In genomic region chr2L:7536332-7536731, dm6 we compare ENCODE assay signal across 2 fruit fly cellular contexts.
TF ChIP-seq lines count a peak whose summit lies in the region.

No protein-coding gene starts in this region.

- no peak for TF ChIP-seq CTCF in whole organism, embryonic (GFP tag; optimal IDR thresholded peaks at IDR 0.05; lab: Kevin White, UChicago)

TF ChIP-seq in whole organism, embryonic, 481 proteins besides CTCF, POLR2A, EP300 and RAD21:
- TF ChIP-seq sens (GFP tag; lab: Kevin White, UChicago) = peak; percentile 44
- TF ChIP-seq Dref (GFP tag; IDR thresholded peaks at IDR 0.05; lab: Robert Waterston, UW) = peak; percentile 24; the same call in 1 of the 2 replicates
- 0 out of 2 replicates have a peak, but pooled peaks have one; percentile 31 for TF ChIP-seq CG10959 (GFP tag; IDR thresholded peaks at IDR 0.05; lab: Robert Waterston, UW)
- TF ChIP-seq bab2 (GFP tag; optimal IDR thresholded peaks at IDR 0.05; lab: Kevin White, UChicago) = no peak
- TF ChIP-seq CG32772 (GFP tag; IDR thresholded peaks at IDR 0.05; lab: Robert Waterston, UW) = 0 out of 2 replicates have a peak, but pooled peaks have one; percentile 15
- TF ChIP-seq z (GFP tag; IDR thresholded peaks at IDR 0.05; lab: Robert Waterston, UW) = peak; percentile 7; the same call in 1 of the 3 replicates
- no peak for TF ChIP-seq MESR4 (GFP tag; optimal IDR thresholded peaks at IDR 0.05; lab: Kevin White, UChicago)
- peak; percentile 57 for TF ChIP-seq Ets65A (GFP tag; lab: Kevin White, UChicago)

TF ChIP-seq in whole organism, prepupa, 60 proteins besides CTCF, POLR2A, EP300 and RAD21:
- peak; percentile 23 for TF ChIP-seq Eip78C (GFP tag; lab: Kevin White, UChicago)
- TF ChIP-seq dsx (GFP tag; optimal IDR thresholded peaks at IDR 0.05; lab: Kevin White, UChicago; ENCODE audit: poor library complexity, severe bottlenecking) = no peak
- TF ChIP-seq Eip75B (GFP tag; optimal IDR thresholded peaks at IDR 0.05; lab: Kevin White, UChicago) = no peak
- peak in 1 of 2 experiments; percentile 95 for TF ChIP-seq ss (GFP tag; optimal IDR thresholded peaks at IDR 0.05; lab: Kevin White, UChicago)
- no peak for TF ChIP-seq Hr39 (GFP tag; optimal IDR thresholded peaks at IDR 0.05; lab: Kevin White, UChicago)
- TF ChIP-seq CG6163 (GFP tag; IDR thresholded peaks at IDR 0.05; lab: Robert Waterston, UW) = 0 out of 3 replicates have a peak, but pooled peaks have one; percentile 15
- TF ChIP-seq lz (GFP tag; optimal IDR thresholded peaks at IDR 0.05; lab: Kevin White, UChicago) = no peak
